Fruit fly (Drosophila melanogaster) S2 (cell line): ENCODE data around the gene CG18262.

Source experiments
- CG8478 ChIP-seq: fragments of >200 bp; optimal IDR thresholded peaks from 2 replicates; lab custom pipeline; 2018
- CTCF ChIP-seq, 2 experiments: fragments of >200 bp; optimal IDR thresholded peaks; 2 replicates each; lab custom pipeline; 2018

DNA sequence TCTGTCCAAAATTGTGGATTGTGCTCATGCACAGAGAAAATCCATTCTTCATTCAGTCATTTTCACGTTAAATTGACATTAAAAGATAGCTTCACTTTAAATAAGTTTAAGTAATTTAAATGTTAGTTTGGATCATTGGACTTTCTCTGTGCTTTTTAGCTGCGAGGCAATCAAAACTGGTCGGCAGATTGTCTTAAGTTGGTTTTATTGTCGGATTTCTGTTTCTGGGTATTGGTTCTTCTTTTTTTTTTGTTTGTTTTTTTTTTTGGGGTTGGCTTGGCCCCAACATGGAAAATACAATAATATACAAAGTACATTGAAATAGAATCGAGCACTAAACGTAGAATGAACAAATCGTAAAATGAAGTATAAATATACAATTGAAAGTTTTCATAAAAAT lies 17.4 kb downstream of the CG18262 start, which contains the start of gene CG2278:
- TF ChIP-seq CTCF (optimal IDR thresholded peaks at IDR 0.05; lab: Kevin White, UChicago) (no peak), CG8478 (lab: Kevin White, UChicago) (no peak)
